Worm (Caenorhabditis elegans): Measurements from ENCODE around the gene F22E5.20.
"Not testable (repeated sequence)": the region's sequence is repeated elsewhere in the genome, so short reads cannot be mapped to it uniquely, and the experiment has no call there.

Gene F22E5.20

DNA sequence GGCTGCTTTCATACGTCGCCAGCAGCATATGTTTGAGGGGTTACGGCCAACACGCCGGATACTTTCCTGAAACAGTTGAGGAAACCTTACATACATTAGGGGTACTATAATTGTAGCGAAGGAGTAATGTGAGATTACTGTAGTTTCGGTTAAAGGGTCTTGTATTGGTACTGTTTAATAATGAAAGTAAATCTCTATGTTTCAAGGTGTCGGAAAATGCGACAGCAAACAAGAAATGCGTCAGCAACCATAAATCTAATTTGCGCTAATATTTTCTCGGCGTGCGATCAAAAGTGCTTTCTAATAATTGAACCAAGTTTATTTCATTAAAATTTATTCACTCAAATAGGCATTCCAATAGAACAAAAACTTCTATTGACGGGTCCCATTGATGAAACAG is 1.1 kb downstream of the F22E5.20 start, which contains the start of gene sri-57:
Gene sri-57, minus strand, starts transcription at position 101 of the 400 bp plus-strand sequence.
- not testable (repeated sequence) for TF ChIP-seq Y95B8A.8, C17E4.6, hsf-1 (GFP tag; IDR thresholded peaks at IDR 0.05)

DNA sequence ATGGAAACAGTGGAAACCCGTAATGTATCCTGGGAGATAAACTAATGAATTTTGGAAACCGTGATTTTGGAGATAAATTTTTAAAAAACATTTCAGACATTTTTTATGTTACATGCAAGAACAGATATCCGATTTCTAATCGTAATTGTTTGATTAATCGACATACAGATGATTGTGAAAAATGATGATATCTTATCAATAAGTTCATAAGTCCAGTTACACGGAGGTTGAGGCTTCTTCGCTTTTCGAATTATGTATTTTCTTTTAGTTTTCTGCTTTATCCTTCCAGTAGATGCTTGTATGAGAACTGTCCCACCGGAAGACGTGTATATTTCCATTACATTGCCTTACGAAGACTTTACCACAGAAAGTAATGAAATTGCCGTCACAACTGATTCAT is 7.8 kb downstream of the F22E5.20 start, which contains the start of gene F22E5.22:
Gene F22E5.22, plus strand, starts transcription at position 301 of the 400 bp plus-strand sequence.
- no peak for TF ChIP-seq K11D2.4 (GFP tag; IDR thresholded peaks at IDR 0.05)
- TF ChIP-seq pha-4 (tag; optimal IDR thresholded peaks at IDR 0.05) = no peak
- TF ChIP-seq attf-5 (GFP tag; optimal IDR thresholded peaks at IDR 0.05) = no peak
- no peak for TF ChIP-seq Y53F4B.3 (GFP tag; IDR thresholded peaks at IDR 0.05)
- TF ChIP-seq C17E4.6 (GFP tag; IDR thresholded peaks at IDR 0.05) = no peak
- TF ChIP-seq somi-1 (GFP tag; optimal IDR thresholded peaks at IDR 0.05) = no peak
- no peak for TF ChIP-seq sea-2 (GFP tag; IDR thresholded peaks at IDR 0.05)
- TF ChIP-seq nhr-120 (GFP tag; IDR thresholded peaks at IDR 0.05) = no peak
- no peak for TF ChIP-seq lir-1 (GFP tag; conservative IDR thresholded peaks at IDR 0.05)
- TF ChIP-seq aptf-3 (GFP tag; IDR thresholded peaks at IDR 0.05) = no peak

DNA sequence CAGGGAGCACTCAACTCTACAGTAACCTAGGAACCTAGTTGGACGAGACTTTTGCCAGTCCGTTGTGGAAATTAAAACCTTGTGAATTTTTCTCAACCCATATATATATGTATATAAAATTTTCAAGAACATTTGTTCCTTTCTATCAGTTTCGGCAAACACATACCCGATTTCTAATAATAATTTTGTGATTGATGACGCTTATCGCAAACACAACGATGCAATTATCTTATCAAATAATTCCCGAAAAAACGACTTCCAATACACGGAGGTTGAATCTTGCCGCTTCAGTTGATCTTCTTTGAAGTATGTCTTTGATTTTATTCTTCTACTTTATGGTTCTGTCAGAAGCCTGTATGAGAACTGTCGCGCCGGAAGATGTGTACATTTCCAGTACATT is 8.4 kb downstream of the F22E5.20 start, which contains the start of gene F22E5.2:
Gene F22E5.2, plus strand, starts transcription at position 301 of the 400 bp plus-strand sequence.
- not testable (repeated sequence) for TF ChIP-seq nfya-2 (GFP tag; IDR thresholded peaks at IDR 0.05); ZK185.1 (tag; optimal IDR thresholded peaks at IDR 0.05; ENCODE audit: poor library complexity, severe bottlenecking); snpc-4 (GFP tag; optimal IDR thresholded peaks at IDR 0.05); snpc-4 (tag; optimal IDR thresholded peaks at IDR 0.05)

DNA sequence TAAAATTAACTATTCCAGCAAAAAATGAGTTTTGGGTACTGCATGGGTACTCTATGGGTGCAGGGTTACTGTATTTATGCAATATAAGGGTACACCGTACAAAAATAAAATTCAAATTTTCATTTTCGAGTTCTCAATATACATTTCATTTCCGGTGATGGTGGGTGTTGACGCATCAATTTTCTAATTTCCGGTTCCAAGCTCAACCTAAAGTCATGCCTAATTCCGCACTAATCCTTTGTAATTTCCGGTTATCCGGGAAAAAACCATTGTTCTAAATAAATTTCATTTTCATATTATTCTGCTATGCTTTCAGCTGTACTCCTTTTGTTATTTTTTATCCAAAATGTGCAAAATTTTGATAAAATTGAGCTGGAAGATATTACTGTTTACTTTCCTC is 14.1 kb downstream of the F22E5.20 start, which contains the start of gene gcy-21:
Gene gcy-21, plus strand, starts transcription at position 301 of the 400 bp plus-strand sequence.
- TF ChIP-seq bed-2 (GFP tag; IDR thresholded peaks at IDR 0.05) (no peak), ama-1 (optimal IDR thresholded peaks at IDR 0.05) (no peak), ama-1 (GFP tag; optimal IDR thresholded peaks at IDR 0.05) (no peak), hmg-1.2 (GFP tag; IDR thresholded peaks at IDR 0.05) (no peak), tbx-9 (tag; optimal IDR thresholded peaks at IDR 0.05; ENCODE audit: borderline replicate concordance) (no peak), F33H1.4 (GFP tag; IDR thresholded peaks at IDR 0.05) (no peak), attf-6 (GFP tag; IDR thresholded peaks at IDR 0.05) (no peak), attf-3 (GFP tag; conservative IDR thresholded peaks at IDR 0.05) (no peak)

DNA sequence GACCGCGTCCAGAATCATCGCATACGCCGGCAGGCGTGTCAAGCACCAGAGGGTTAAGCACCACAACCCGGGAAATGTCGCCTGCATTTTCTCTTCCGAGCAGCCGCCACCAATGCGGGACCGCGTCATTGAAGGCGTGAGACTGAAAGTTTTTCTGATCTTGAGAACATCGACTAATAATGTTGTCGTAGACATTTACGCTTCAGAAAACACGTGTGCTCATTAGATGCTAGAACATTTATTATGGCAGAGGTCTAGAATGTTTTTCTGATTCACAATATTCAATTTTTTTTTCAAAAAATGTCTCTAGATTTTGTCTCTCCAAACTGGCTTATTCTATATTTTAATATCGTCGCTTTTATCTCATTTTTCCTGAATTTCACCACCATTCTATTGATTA is 16.8 kb downstream of the F22E5.20 start, which contains the start of gene sri-47:
Gene sri-47, plus strand, starts transcription at position 301 of the 400 bp plus-strand sequence.
- TF ChIP-seq zfh-2 (GFP tag; conservative IDR thresholded peaks at IDR 0.05) = 0 out of 2 replicates have a peak, but pooled peaks have one; percentile 37
- TF ChIP-seq unc-130 (GFP tag; optimal IDR thresholded peaks at IDR 0.05) = no peak

DNA sequence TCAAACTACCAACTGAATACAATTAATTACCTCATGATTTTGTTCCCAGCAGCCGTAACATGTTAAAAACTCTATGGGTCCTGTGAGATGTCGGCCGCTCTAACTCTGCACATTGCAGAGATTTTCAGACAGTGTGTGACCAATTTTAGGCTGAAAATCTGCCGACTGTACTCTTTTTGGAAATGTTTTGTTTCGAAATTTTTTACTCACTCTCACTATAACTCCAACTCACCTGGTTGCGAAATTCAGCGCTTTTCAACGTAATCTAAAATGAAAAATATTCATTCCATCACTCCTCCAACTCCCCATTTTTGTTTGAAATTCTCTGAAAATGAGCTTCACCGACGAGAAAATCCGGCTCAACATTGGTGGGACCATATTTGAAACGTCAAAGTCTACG is 23.9 kb downstream of the F22E5.20 start, which contains the start of the genes F22E5.13 and F22E5.6:
Gene F22E5.13, minus strand, starts transcription at position 101 of the 400 bp plus-strand sequence.
Gene F22E5.6, plus strand, starts transcription at position 297 of the 400 bp plus-strand sequence.
- no peak for TF ChIP-seq Y79H2A.3 (GFP tag; conservative IDR thresholded peaks at IDR 0.05)
- TF ChIP-seq F37B4.10 (GFP tag; IDR thresholded peaks at IDR 0.05) = no peak
- TF ChIP-seq hmg-20 (GFP tag; IDR thresholded peaks at IDR 0.05) = no peak
- no peak for TF ChIP-seq nhr-179 (tag; optimal IDR thresholded peaks at IDR 0.05)
- no peak for TF ChIP-seq dpff-1 (tag; optimal IDR thresholded peaks at IDR 0.05)
- no peak for TF ChIP-seq lir-1 (GFP tag; conservative IDR thresholded peaks at IDR 0.05)
- TF ChIP-seq tlf-1 (GFP tag; optimal IDR thresholded peaks at IDR 0.05) = no peak
- TF ChIP-seq pbrm-1 (GFP tag; IDR thresholded peaks at IDR 0.05) = no peak
- TF ChIP-seq gei-17 (GFP tag; optimal IDR thresholded peaks at IDR 0.05) = no peak
- TF ChIP-seq Y53G8AR.9 (GFP tag; conservative IDR thresholded peaks at IDR 0.05) = no peak
- TF ChIP-seq lin-26 (GFP tag; IDR thresholded peaks at IDR 0.05) = no peak
- TF ChIP-seq Y67H2A.10 (GFP tag; conservative IDR thresholded peaks at IDR 0.05) = no peak
- TF ChIP-seq lin-54 (GFP tag; optimal IDR thresholded peaks at IDR 0.05) = no peak
- no peak for TF ChIP-seq F33H1.4 (GFP tag; IDR thresholded peaks at IDR 0.05)
- TF ChIP-seq F23B12.7 (tag; optimal IDR thresholded peaks at IDR 0.05; ENCODE audit: insufficient read depth) = no peak
- no peak for TF ChIP-seq hmg-1.2 (GFP tag; IDR thresholded peaks at IDR 0.05)
- TF ChIP-seq Y95B8A.8 (GFP tag; IDR thresholded peaks at IDR 0.05) = no peak

Data from whole organism, young adult.